Fruit fly (Drosophila melanogaster): Measurements from ENCODE around the gene CG8043.

The CG8043 gene

dm6 chr3R:8712722-8713131 is 36.0 kb downstream of the CG8043 start, which contains the start of gene CG8112 (continued):
- no peak for TF ChIP-seq schlank (tag; optimal IDR thresholded peaks at IDR 0.05)
- no peak for TF ChIP-seq ERR (GFP tag; optimal IDR thresholded peaks at IDR 0.05)
- no peak for TF ChIP-seq CG30403 (GFP tag; optimal IDR thresholded peaks at IDR 0.05)
- TF ChIP-seq Dip2 (GFP tag; IDR thresholded peaks at IDR 0.05) = no peak
- no peak for TF ChIP-seq CG43689 (GFP tag; IDR thresholded peaks at IDR 0.05)
- TF ChIP-seq CG13894 (tag; optimal IDR thresholded peaks at IDR 0.05) = no peak
- no peak for TF ChIP-seq CG4424 (GFP tag; optimal IDR thresholded peaks at IDR 0.05)
- no peak for TF ChIP-seq CG34376 (GFP tag; optimal IDR thresholded peaks at IDR 0.05)
- no peak for TF ChIP-seq shn (GFP tag; optimal IDR thresholded peaks at IDR 0.05)
- TF ChIP-seq amos (GFP tag; IDR thresholded peaks at IDR 0.05; ENCODE audit: partially characterized antibody) = no peak
- TF ChIP-seq Med (GFP tag) = peak; percentile 80
- no peak for TF ChIP-seq ab (GFP tag; optimal IDR thresholded peaks at IDR 0.05)
- TF ChIP-seq Hmr (GFP tag; optimal IDR thresholded peaks at IDR 0.05) = peak; percentile 46
- TF ChIP-seq cato (GFP tag; optimal IDR thresholded peaks at IDR 0.05; ENCODE audit: borderline replicate concordance) = no peak
- peak; percentile 54 for TF ChIP-seq Meics (GFP tag; optimal IDR thresholded peaks at IDR 0.05)
- TF ChIP-seq CG17385 (GFP tag; optimal IDR thresholded peaks at IDR 0.05) = peak; percentile 21
- no peak for TF ChIP-seq CG8765 (GFP tag; IDR thresholded peaks at IDR 0.05)
- TF ChIP-seq az2 (GFP tag; optimal IDR thresholded peaks at IDR 0.05) = no peak
- TF ChIP-seq CG12769 (tag; optimal IDR thresholded peaks at IDR 0.05) = no peak
- no peak for TF ChIP-seq CG3995 (GFP tag; optimal IDR thresholded peaks at IDR 0.05)
- TF ChIP-seq CoRest (tag; optimal IDR thresholded peaks at IDR 0.05) = peak; percentile 32
- no peak for TF ChIP-seq pum (GFP tag; optimal IDR thresholded peaks at IDR 0.05)
- no peak for TF ChIP-seq Dfd (GFP tag; optimal IDR thresholded peaks at IDR 0.05)
- no peak for TF ChIP-seq CG31224 (GFP tag; IDR thresholded peaks at IDR 0.05)
- no peak for TF ChIP-seq aop (GFP tag; IDR thresholded peaks at IDR 0.05)
- no peak for TF ChIP-seq CG8944 (GFP tag; optimal IDR thresholded peaks at IDR 0.05)
- TF ChIP-seq Opbp (GFP tag; IDR thresholded peaks at IDR 0.05; ENCODE audit: partially characterized antibody) = no peak
- no peak for TF ChIP-seq gce (GFP tag; IDR thresholded peaks at IDR 0.05)
- no peak for TF ChIP-seq CG16813 (GFP tag; IDR thresholded peaks at IDR 0.05; ENCODE audit: partially characterized antibody)
- no peak for TF ChIP-seq Bdp1 (GFP tag; optimal IDR thresholded peaks at IDR 0.05)
- no peak for TF ChIP-seq Dref (GFP tag; IDR thresholded peaks at IDR 0.05)
- TF ChIP-seq CG3407 (GFP tag; optimal IDR thresholded peaks at IDR 0.05) = no peak
- no peak for TF ChIP-seq CG17359 (tag; optimal IDR thresholded peaks at IDR 0.05)
- no peak for TF ChIP-seq lilli (GFP tag; optimal IDR thresholded peaks at IDR 0.05)
- TF ChIP-seq CG3726 (GFP tag; IDR thresholded peaks at IDR 0.05) = no peak
- no peak for TF ChIP-seq CG9797 (GFP tag; optimal IDR thresholded peaks at IDR 0.05)
- TF ChIP-seq CG11560 (tag; IDR thresholded peaks at IDR 0.05) = no peak
- TF ChIP-seq CG5180 (GFP tag; optimal IDR thresholded peaks at IDR 0.05) = no peak
- TF ChIP-seq CG8089 (GFP tag; optimal IDR thresholded peaks at IDR 0.05) = no peak
- TF ChIP-seq ash1 (GFP tag; optimal IDR thresholded peaks at IDR 0.05) = no peak
- no peak for TF ChIP-seq toy (GFP tag; IDR thresholded peaks at IDR 0.05)
- TF ChIP-seq p53 (GFP tag; optimal IDR thresholded peaks at IDR 0.05) = no peak
- peak; percentile 12 for TF ChIP-seq sens (GFP tag)
- TF ChIP-seq fu2 (GFP tag; optimal IDR thresholded peaks at IDR 0.05) = no peak
- TF ChIP-seq Ptx1 (GFP tag; IDR thresholded peaks at IDR 0.05) = no peak
- no peak for TF ChIP-seq CG4617 (GFP tag; optimal IDR thresholded peaks at IDR 0.05; ENCODE audit: borderline replicate concordance)
- no peak for TF ChIP-seq dmrt99B (tag; optimal IDR thresholded peaks at IDR 0.05)
- no peak for TF ChIP-seq Chrac-16 (GFP tag; optimal IDR thresholded peaks at IDR 0.05)
- TF ChIP-seq esg (GFP tag; conservative IDR thresholded peaks at IDR 0.05) = no peak
- no peak for TF ChIP-seq sob (GFP tag; IDR thresholded peaks at IDR 0.05)
- TF ChIP-seq MBD-R2 (GFP tag; IDR thresholded peaks at IDR 0.05) = no peak
- peak; percentile 51 for TF ChIP-seq grau (tag; optimal IDR thresholded peaks at IDR 0.05)
